Worm (Caenorhabditis elegans): ENCODE measurements around the gene F26G1.2.

DNA sequence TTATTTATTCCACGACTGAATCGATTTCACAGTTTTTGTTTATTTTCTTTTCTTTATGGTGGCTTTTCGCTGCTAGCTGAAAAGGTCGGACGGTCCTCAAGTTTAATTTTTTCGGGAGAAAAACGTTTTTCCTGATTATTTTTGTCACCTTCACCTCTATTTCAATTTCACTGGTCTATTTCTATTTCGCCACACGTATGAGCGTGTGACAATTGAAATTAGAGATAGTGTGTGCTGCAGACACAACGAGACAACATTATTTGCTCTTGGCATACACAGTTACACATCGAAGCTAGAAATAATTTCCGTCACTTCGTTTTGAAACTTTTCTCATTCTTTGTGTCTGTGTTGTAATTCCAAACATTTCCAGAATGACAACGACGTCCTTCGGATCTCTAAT, 47.2 kb upstream of the F26G1.2 start, which contains the start of gene F41C3.8:
- TF ChIP-seq nhr-25 (tag; optimal IDR thresholded peaks at IDR 0.05): no peak
- no peak for TF ChIP-seq fkh-2 (tag; optimal IDR thresholded peaks at IDR 0.05)
- no peak for TF ChIP-seq nhr-12 (tag; optimal IDR thresholded peaks at IDR 0.05)
- peak; percentile 56 for TF ChIP-seq pha-4 (tag; optimal IDR thresholded peaks at IDR 0.05)
- TF ChIP-seq elt-2 (tag; optimal IDR thresholded peaks at IDR 0.05): peak; percentile 78
- no peak for TF ChIP-seq lin-39 (tag; optimal IDR thresholded peaks at IDR 0.05)
- no peak for TF ChIP-seq ZK546.5 (tag; optimal IDR thresholded peaks at IDR 0.05)
- no peak for TF ChIP-seq nhr-237 (tag; optimal IDR thresholded peaks at IDR 0.05)
- no peak for TF ChIP-seq ceh-82 (tag; optimal IDR thresholded peaks at IDR 0.05)
- no peak for TF ChIP-seq sea-2 (GFP tag; optimal IDR thresholded peaks at IDR 0.05)
- TF ChIP-seq ztf-11 (tag; optimal IDR thresholded peaks at IDR 0.05): no peak
- TF ChIP-seq nhr-28 (tag; optimal IDR thresholded peaks at IDR 0.05): no peak
